Fruit fly (Drosophila melanogaster) whole organism, embryonic: ENCODE data around the gene CG4650.

Source experiments
- CG10462 ChIP-seq: fragments of 200-800 bp; sonication (Bioruptor generic); optimal IDR thresholded peaks from 2 replicates; lab custom pipeline; 2016; ENCODE audit warnings: missing biosample characterization, missing genetic modification characterization
- CG18764 ChIP-seq: fragments of 200-800 bp; sonication (Bioruptor generic); optimal IDR thresholded peaks from 3 replicates; lab custom pipeline; 2016; ENCODE audit warnings: missing biosample characterization, missing genetic modification characterization
- pita ChIP-seq: fragments of 200-800 bp; sonication (Bioruptor generic); optimal IDR thresholded peaks from 2 replicates; lab custom pipeline; 2017; ENCODE audit warnings: missing biosample characterization, mild to moderate bottlenecking, missing genetic modification characterization

DNA sequence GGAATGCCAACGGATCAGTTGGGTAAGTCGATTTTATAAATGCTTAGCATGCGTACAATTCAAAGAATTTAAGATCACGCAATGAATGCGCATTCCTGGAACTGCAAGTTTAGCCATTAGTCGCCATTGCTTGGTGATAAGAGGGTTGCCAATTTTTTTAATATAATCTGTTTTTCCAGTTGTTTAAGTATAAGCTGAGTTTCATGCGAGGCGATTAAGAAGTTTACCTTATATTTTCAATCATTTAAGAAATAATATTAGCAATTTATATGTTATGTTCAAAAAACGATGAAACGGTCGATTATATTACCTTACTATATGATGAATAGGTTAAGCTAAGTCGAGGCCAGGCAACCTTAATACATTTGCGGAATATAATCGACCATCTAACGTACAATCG is 21.8 kb upstream of the CG4650 start, which contains the start of gene CG18420:
- TF ChIP-seq CG18764 (GFP tag; lab: Kevin White, UChicago) = no peak
- TF ChIP-seq pita (GFP tag; lab: Kevin White, UChicago) = no peak
- no peak for TF ChIP-seq CG10462 (GFP tag; lab: Kevin White, UChicago)
